Fruit fly (Drosophila melanogaster) whole organism, embryonic: Measurements from ENCODE around the gene CG43124.

Source experiments
- Ada2b ChIP-seq: fragments of 200-800 bp; sonication (Bioruptor generic); IDR thresholded peaks from 2 replicates; pipeline ENCODE4 v1.3.6; 2022; ENCODE audit warnings: missing biosample characterization, missing genetic modification characterization
- Atf-2 ChIP-seq: fragments of 200-800 bp; sonication (Bioruptor generic); optimal IDR thresholded peaks from 2 replicates; lab custom pipeline; 2016; ENCODE audit warnings: missing biosample characterization, missing genetic modification characterization
- CG10267 ChIP-seq: fragments of 200-800 bp; sonication (Bioruptor generic); optimal IDR thresholded peaks from 2 replicates; lab custom pipeline; 2018; ENCODE audit warnings: missing biosample characterization, mild to moderate bottlenecking, missing genetic modification characterization, moderate library complexity
- CG10959 ChIP-seq: fragments of 200-800 bp; sonication (Bioruptor generic); IDR thresholded peaks from 2 replicates; pipeline ENCODE4 v1.3.6; 2022; ENCODE audit warnings: missing biosample characterization, missing genetic modification characterization
- CG11247 ChIP-seq: fragments of 200-800 bp; sonication (Bioruptor generic); IDR thresholded peaks from 2 replicates; pipeline ENCODE4 v1.3.6; 2022; ENCODE audit warnings: missing biosample characterization, missing genetic modification characterization
- CG11398 ChIP-seq: fragments of 200-800 bp; sonication (Bioruptor generic); optimal IDR thresholded peaks from 2 replicates; lab custom pipeline; 2016; ENCODE audit warnings: missing biosample characterization, missing genetic modification characterization
- CG14710 ChIP-seq: fragments of 200-800 bp; sonication (Bioruptor generic); optimal IDR thresholded peaks from 3 replicates; lab custom pipeline; 2019; ENCODE audit warnings: missing biosample characterization, mild to moderate bottlenecking, missing genetic modification characterization, moderate library complexity
- CG1603 ChIP-seq: fragments of 200-800 bp; sonication (Bioruptor generic); optimal IDR thresholded peaks from 2 replicates; lab custom pipeline; 2019; ENCODE audit warnings: missing biosample characterization, mild to moderate bottlenecking, missing genetic modification characterization, moderate library complexity
- CG16863 ChIP-seq: fragments of 200-800 bp; sonication (Bioruptor generic); optimal IDR thresholded peaks from 3 replicates; lab custom pipeline; 2016; ENCODE audit warnings: missing biosample characterization, missing genetic modification characterization
- CG17328 ChIP-seq: fragments of 200-800 bp; sonication (Bioruptor generic); IDR thresholded peaks from 2 replicates; pipeline ENCODE4 v1.3.6; 2022; ENCODE audit warnings: missing biosample characterization, missing genetic modification characterization
- CG33557 ChIP-seq: fragments of 200-800 bp; sonication (Bioruptor generic); optimal IDR thresholded peaks from 2 replicates; lab custom pipeline; 2019; ENCODE audit warnings: missing biosample characterization, mild to moderate bottlenecking, missing genetic modification characterization, moderate library complexity
- CG3847 ChIP-seq: fragments of 200-800 bp; sonication (Bioruptor generic); IDR thresholded peaks from 2 replicates; pipeline ENCODE4 v1.3.6; 2022; ENCODE audit warnings: missing biosample characterization, missing genetic modification characterization
- CG43689 ChIP-seq: fragments of 200-800 bp; sonication (Bioruptor generic); IDR thresholded peaks from 2 replicates; pipeline ENCODE4 v1.3.6; 2022; ENCODE audit warnings: missing biosample characterization, missing genetic modification characterization
- CG5245 ChIP-seq: fragments of 200-800 bp; sonication (Bioruptor generic); optimal IDR thresholded peaks from 3 replicates; lab custom pipeline; 2016; ENCODE audit warnings: missing biosample characterization, missing genetic modification characterization
- CG6254 ChIP-seq: fragments of 200-800 bp; sonication (Bioruptor generic); optimal IDR thresholded peaks from 3 replicates; lab custom pipeline; 2017; ENCODE audit warnings: mild to moderate bottlenecking, missing biosample characterization, missing genetic modification reagents, missing genetic modification characterization
- CG6854 ChIP-seq: fragments of 200-800 bp; sonication (Bioruptor generic); optimal IDR thresholded peaks from 3 replicates; lab custom pipeline; 2017; ENCODE audit warnings: missing biosample characterization, mild to moderate bottlenecking, missing genetic modification characterization
- CG7556 ChIP-seq: fragments of 200-800 bp; sonication (Bioruptor generic); optimal IDR thresholded peaks from 2 replicates; lab custom pipeline; 2017; ENCODE audit warnings: missing biosample characterization, mild to moderate bottlenecking, missing genetic modification characterization
- CTCF ChIP-seq: fragments of 200-800 bp; sonication (Bioruptor generic); optimal IDR thresholded peaks from 2 replicates; lab custom pipeline; 2017; ENCODE audit warnings: missing biosample characterization, mild to moderate bottlenecking, missing genetic modification characterization, moderate library complexity
- CoRest ChIP-seq: fragments of 200-800 bp; sonication (Bioruptor generic); optimal IDR thresholded peaks from 3 replicates; lab custom pipeline; 2018; ENCODE audit warnings: missing biosample characterization, mild to moderate bottlenecking, missing genetic modification characterization, moderate library complexity
- CrebB ChIP-seq: fragments of 200-800 bp; sonication (Bioruptor generic); optimal IDR thresholded peaks from 3 replicates; lab custom pipeline; 2018; ENCODE audit warnings: missing biosample characterization, mild to moderate bottlenecking, missing genetic modification characterization
- E2f2 ChIP-seq: fragments of 200-800 bp; sonication (Bioruptor generic); IDR thresholded peaks from 2 replicates; pipeline ENCODE4 v1.3.6; 2022; ENCODE audit warnings: missing biosample characterization, missing genetic modification characterization
- Ets65A ChIP-seq: fragments of 200-800 bp; sonication (Bioruptor generic); peaks from one replicate; lab custom pipeline; 2016; ENCODE audit warnings: missing biosample characterization, missing genetic modification characterization
- Fer3 ChIP-seq: fragments of 200-800 bp; sonication (Bioruptor generic); optimal IDR thresholded peaks from 2 replicates; lab custom pipeline; 2018; ENCODE audit warnings: missing biosample characterization, mild to moderate bottlenecking, missing genetic modification characterization, moderate library complexity
- Kr ChIP-seq: fragments of 200-800 bp; sonication (Bioruptor generic); optimal IDR thresholded peaks from 2 replicates; lab custom pipeline; 2017; ENCODE audit warnings: missing biosample characterization, mild to moderate bottlenecking, missing genetic modification characterization
- Meics ChIP-seq: fragments of 200-800 bp; sonication (Bioruptor generic); optimal IDR thresholded peaks from 2 replicates; lab custom pipeline; 2017; ENCODE audit warnings: missing biosample characterization, mild to moderate bottlenecking, missing genetic modification characterization
- NK7.1 ChIP-seq: fragments of 200-800 bp; sonication (Bioruptor generic); optimal IDR thresholded peaks from 3 replicates; lab custom pipeline; 2016; ENCODE audit warnings: missing biosample characterization, missing genetic modification characterization
- Nf-YC ChIP-seq: fragments of 200-800 bp; optimal IDR thresholded peaks from 3 replicates; lab custom pipeline; 2019; ENCODE audit warnings: missing biosample characterization, mild to moderate bottlenecking, missing genetic modification characterization, moderate library complexity
- Ptx1 ChIP-seq: fragments of 200-800 bp; sonication (Bioruptor generic); IDR thresholded peaks from 2 replicates; pipeline ENCODE4 v1.3.6; 2022; ENCODE audit warnings: missing biosample characterization, missing genetic modification characterization
- Six4 ChIP-seq: fragments of 200-800 bp; sonication (Bioruptor generic); optimal IDR thresholded peaks from 2 replicates; lab custom pipeline; 2016; ENCODE audit warnings: missing biosample characterization, missing genetic modification characterization
- Sox100B ChIP-seq: fragments of 200-800 bp; sonication (Bioruptor generic); optimal IDR thresholded peaks from 3 replicates; lab custom pipeline; 2018; ENCODE audit warnings: missing biosample characterization, mild to moderate bottlenecking, missing genetic modification characterization
- ap ChIP-seq: fragments of 200-800 bp; sonication (Bioruptor generic); IDR thresholded peaks from 2 replicates; pipeline ENCODE4 v1.3.6; 2022; ENCODE audit warnings: missing biosample characterization, missing genetic modification characterization
- bigmax ChIP-seq: fragments of 200-800 bp; sonication (Bioruptor generic); optimal IDR thresholded peaks from 2 replicates; lab custom pipeline; 2018; ENCODE audit warnings: missing biosample characterization, mild to moderate bottlenecking, missing genetic modification characterization
- cas ChIP-seq: fragments of 200-800 bp; sonication (Bioruptor generic); IDR thresholded peaks from 2 replicates; pipeline ENCODE4 v1.3.6; 2022; ENCODE audit warnings: missing biosample characterization, missing genetic modification characterization
- cato ChIP-seq: fragments of 200-800 bp; sonication (Bioruptor generic); optimal IDR thresholded peaks from 2 replicates; lab custom pipeline; 2016; ENCODE audit warnings: missing biosample characterization, missing genetic modification characterization, borderline replicate concordance
- dmrt11E ChIP-seq: fragments of 200-800 bp; sonication (Bioruptor generic); optimal IDR thresholded peaks from 3 replicates; lab custom pipeline; 2018; ENCODE audit warnings: missing biosample characterization, mild to moderate bottlenecking, missing genetic modification characterization, moderate library complexity
- dmrt99B ChIP-seq: fragments of 200-800 bp; sonication (Bioruptor generic); optimal IDR thresholded peaks from 2 replicates; lab custom pipeline; 2018; ENCODE audit warnings: missing biosample characterization, mild to moderate bottlenecking, missing genetic modification characterization, moderate library complexity
- fd3F ChIP-seq: fragments of 200-800 bp; sonication (Bioruptor generic); optimal IDR thresholded peaks from 2 replicates; lab custom pipeline; 2018; ENCODE audit warnings: missing biosample characterization, mild to moderate bottlenecking, missing genetic modification characterization, moderate library complexity
- fd64A ChIP-seq: fragments of 200-800 bp; sonication (Bioruptor generic); optimal IDR thresholded peaks from 3 replicates; lab custom pipeline; 2018; ENCODE audit warnings: missing biosample characterization, mild to moderate bottlenecking, missing genetic modification characterization
- gem ChIP-seq: fragments of 200-800 bp; sonication (Bioruptor generic); optimal IDR thresholded peaks from 2 replicates; lab custom pipeline; 2019; ENCODE audit warnings: missing biosample characterization, mild to moderate bottlenecking, missing genetic modification characterization, moderate library complexity
- h ChIP-seq: fragments of >200 bp; optimal IDR thresholded peaks from 2 replicates; lab custom pipeline; 2017
- kni ChIP-seq: fragments of 200-800 bp; sonication (Bioruptor generic); optimal IDR thresholded peaks from 3 replicates; lab custom pipeline; 2017; ENCODE audit warnings: mild to moderate bottlenecking, missing biosample characterization, missing genetic modification reagents, missing genetic modification characterization
- mirr ChIP-seq: fragments of 200-800 bp; sonication (Bioruptor generic); optimal IDR thresholded peaks from 3 replicates; lab custom pipeline; 2018; ENCODE audit warnings: missing biosample characterization, mild to moderate bottlenecking, missing genetic modification characterization
- nerfin-2 ChIP-seq: fragments of 200-800 bp; sonication (Bioruptor generic); IDR thresholded peaks from 2 replicates; pipeline ENCODE4 v1.3.6; 2022; ENCODE audit warnings: missing biosample characterization, missing genetic modification characterization; ENCODE audit not compliant: partially characterized antibody
- peb ChIP-seq: fragments of 200-800 bp; sonication (Bioruptor generic); IDR thresholded peaks from 2 replicates; pipeline ENCODE4 v1.3.6; 2022; ENCODE audit warnings: missing biosample characterization, missing genetic modification characterization
- prd ChIP-seq, 3 experiments: fragments of >200 bp in 2 of 3; fragments of 200-800 bp in 1 of 3; sonication (Bioruptor generic) in 1 of 3; optimal IDR thresholded peaks in 2 of 3; IDR thresholded peaks in 1 of 3; 2 replicates in 2 of 3; 3 replicates in 1 of 3; pipeline versions ENCODE4 v1.3.6 to Lab custom; 2017 to 2022; ENCODE audit warnings: missing biosample characterization in 1 of 3, missing genetic modification characterization in 1 of 3
- sd ChIP-seq: fragments of 200-800 bp; sonication (Bioruptor generic); optimal IDR thresholded peaks from 3 replicates; lab custom pipeline; 2018; ENCODE audit warnings: missing biosample characterization, mild to moderate bottlenecking, missing genetic modification characterization, moderate library complexity
- sens ChIP-seq: fragments of 200-800 bp; sonication (Bioruptor generic); peaks from one replicate; lab custom pipeline; 2016; ENCODE audit warnings: missing biosample characterization, missing genetic modification characterization
- sisA ChIP-seq: fragments of 200-800 bp; sonication (Bioruptor generic); IDR thresholded peaks from 2 replicates; pipeline ENCODE4 v1.3.6; 2022; ENCODE audit warnings: missing biosample characterization, missing genetic modification characterization
- ttk ChIP-seq: fragments of 200-800 bp; sonication (Bioruptor generic); IDR thresholded peaks from 2 replicates; pipeline ENCODE4 v2.1.2; 2022; ENCODE audit warnings: missing biosample characterization, missing genetic modification characterization
- vnd ChIP-seq: fragments of 200-800 bp; sonication (Bioruptor generic); IDR thresholded peaks from 3 replicates; pipeline ENCODE4 v1.3.6; 2022; ENCODE audit warnings: missing biosample characterization, missing genetic modification characterization; ENCODE audit not compliant: partially characterized antibody

The CG43124 gene

DNA sequence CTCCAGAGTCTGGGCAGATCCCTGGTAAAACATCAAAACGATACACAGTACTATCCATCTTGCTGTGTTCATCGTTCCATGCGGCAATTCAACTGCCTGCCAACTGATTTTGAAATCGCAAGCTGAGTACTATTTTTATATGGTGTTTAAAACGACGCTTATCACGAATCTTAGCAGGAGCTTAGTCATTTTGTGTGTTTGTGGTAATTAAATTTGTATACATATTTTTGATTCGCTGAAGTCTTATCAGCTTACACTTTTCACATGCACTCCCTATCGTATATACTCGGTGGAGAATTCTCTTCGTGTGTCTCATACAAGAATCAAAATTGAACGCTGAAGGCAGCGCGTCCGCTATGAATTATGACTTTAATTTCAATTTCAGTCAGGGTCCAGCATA, at the start of gene CG43124:
Gene CG43124, minus strand, starts transcription at position 101 of the 400 bp plus-strand sequence.
- TF ChIP-seq dmrt99B (no peak), nerfin-2 (GFP tag; lab: Robert Waterston, UW) (no peak), Nf-YC (no peak), fd64A (GFP tag; lab: Kevin White, UChicago) (no peak), vnd (no peak), Kr (no peak), CG33557 (GFP tag; lab: Kevin White, UChicago) (no peak), Atf-2 (no peak), kni (GFP tag; lab: Kevin White, UChicago) (no peak), sisA (GFP tag; lab: Robert Waterston, UW) (no peak)
- TF ChIP-seq, all 482 proteins: peak for 0

DNA sequence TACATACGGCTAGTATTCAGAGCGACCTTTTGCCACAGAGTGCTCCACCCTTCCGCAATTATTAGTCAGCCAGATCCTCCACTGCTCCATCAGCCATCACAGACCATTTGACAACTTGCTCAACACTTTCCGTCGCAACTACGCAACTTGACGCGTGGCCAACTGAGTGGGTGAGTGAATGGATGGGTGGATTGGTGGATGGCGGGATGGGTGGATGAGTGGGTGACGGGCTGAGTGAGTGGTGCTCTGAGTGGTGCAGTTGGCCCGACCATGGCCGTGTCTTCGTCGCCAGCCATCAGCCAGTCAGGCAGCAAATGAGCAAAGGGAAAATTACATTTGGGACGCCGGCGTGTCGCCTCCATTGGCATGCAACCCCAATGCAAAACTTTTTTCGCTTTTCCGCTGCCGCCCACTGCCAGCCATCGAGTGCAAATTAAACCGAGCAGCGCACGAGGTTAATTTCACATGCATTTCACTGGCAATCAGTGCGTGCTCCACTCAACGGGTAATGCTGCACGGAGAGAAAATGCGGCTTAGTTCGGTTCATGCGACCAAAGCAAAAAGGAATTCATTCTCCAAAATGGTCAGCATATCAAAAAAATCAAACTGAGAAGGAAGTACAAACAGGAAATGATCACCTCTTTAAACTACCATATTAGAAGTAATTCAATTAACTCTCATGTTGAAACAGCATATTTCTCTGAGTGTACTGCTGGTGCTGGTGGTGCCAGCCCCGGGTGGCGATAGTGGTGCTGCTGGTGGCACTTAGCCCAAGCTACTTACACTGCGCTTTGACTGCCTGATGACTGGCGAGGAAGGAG, 43.6 kb upstream of the CG43124 start:
- TF ChIP-seq Ada2b (GFP tag; lab: Robert Waterston, UW), result no peak
- TF ChIP-seq Meics (GFP tag; lab: Kevin White, UChicago), result no peak
- TF ChIP-seq CG1603 (tag; lab: Kevin White, UChicago), result peak; percentile 42
- no peak for TF ChIP-seq ap (GFP tag; lab: Robert Waterston, UW)
- no peak for TF ChIP-seq E2f2 (GFP tag; lab: Robert Waterston, UW)
- TF ChIP-seq Fer3 (tag; lab: Kevin White, UChicago), result no peak
- TF ChIP-seq h (lab: Kevin White, UChicago), result no peak
- TF ChIP-seq cato (GFP tag; lab: Kevin White, UChicago), result no peak
- no peak for TF ChIP-seq CG16863 (GFP tag; lab: Kevin White, UChicago)
- TF ChIP-seq CG5245 (GFP tag; lab: Kevin White, UChicago), result no peak
- no peak for TF ChIP-seq sd (tag; lab: Kevin White, UChicago)
- TF ChIP-seq CG6854 (GFP tag; lab: Kevin White, UChicago), result no peak
- 0 out of 2 replicates have a peak, but pooled peaks have one; percentile 14 for TF ChIP-seq Ptx1 (GFP tag; lab: Robert Waterston, UW)
- no peak for TF ChIP-seq CG14710 (tag; lab: Kevin White, UChicago)
- no peak for TF ChIP-seq CG10267 (tag; lab: Kevin White, UChicago)
- no peak for TF ChIP-seq ttk (GFP tag; lab: Robert Waterston, UW)
- TF ChIP-seq Sox100B (GFP tag; lab: Kevin White, UChicago), result no peak
- TF ChIP-seq CG7556 (GFP tag; lab: Kevin White, UChicago), result no peak
- no peak for TF ChIP-seq CTCF (GFP tag; lab: Kevin White, UChicago)
- TF ChIP-seq mirr (GFP tag; lab: Kevin White, UChicago), result no peak
- no peak for TF ChIP-seq CoRest (tag; lab: Kevin White, UChicago)
- no peak for TF ChIP-seq CG11247
- TF ChIP-seq CG6254, result no peak
- TF ChIP-seq CrebB, result no peak
- TF ChIP-seq bigmax (GFP tag; lab: Kevin White, UChicago), result no peak
- no peak for TF ChIP-seq peb (GFP tag; lab: Robert Waterston, UW)
- TF ChIP-seq NK7.1 (GFP tag; lab: Kevin White, UChicago), result no peak
- TF ChIP-seq CG17328 (GFP tag; lab: Robert Waterston, UW), result no peak
- TF ChIP-seq Ets65A, result peak; percentile 93
- TF ChIP-seq cas (GFP tag; lab: Robert Waterston, UW), result no peak
- no peak for TF ChIP-seq prd (optimal IDR thresholded peaks at IDR 0.05; lab: Kevin White, UChicago)
- 0 out of 3 replicates have a peak, but pooled peaks have one; percentile 19 for TF ChIP-seq prd (GFP tag; IDR thresholded peaks at IDR 0.05; lab: Robert Waterston, UW)
- no peak for TF ChIP-seq CG3847 (GFP tag; lab: Robert Waterston, UW)
- peak; percentile 1 for TF ChIP-seq gem (tag; lab: Kevin White, UChicago)
- TF ChIP-seq fd3F, result no peak
- no peak for TF ChIP-seq Six4
- TF ChIP-seq CG10959, result no peak
- no peak for TF ChIP-seq dmrt11E (tag; lab: Kevin White, UChicago)
- no peak for TF ChIP-seq CG11398 (GFP tag; lab: Kevin White, UChicago)
- TF ChIP-seq CG43689 (GFP tag; lab: Robert Waterston, UW), result no peak
- no peak for TF ChIP-seq sens (GFP tag; lab: Kevin White, UChicago)
